Fruit fly (Drosophila melanogaster): ENCODE results near the gene CG42654.
A peak's percentile ranks its signal among the peaks of the same experiment; 100 is the strongest.

CG42654 gene

dm6 chr3L:19905427-19905826 lies 48.9 kb downstream of the CG42654 start (continued):
- TF ChIP-seq sna (GFP tag; IDR thresholded peaks at IDR 0.05; ENCODE audit: partially characterized antibody), result no peak
- peak; percentile 51 for TF ChIP-seq CG2120 (GFP tag; optimal IDR thresholded peaks at IDR 0.05)
- no peak for TF ChIP-seq CkIIα-i1 (GFP tag; IDR thresholded peaks at IDR 0.05)
- no peak for TF ChIP-seq NK7.1 (GFP tag; optimal IDR thresholded peaks at IDR 0.05)
- TF ChIP-seq CG14667 (GFP tag; IDR thresholded peaks at IDR 0.05), result no peak
- TF ChIP-seq bcd (GFP tag; optimal IDR thresholded peaks at IDR 0.05), result peak; percentile 4
- 0 out of 2 replicates have a peak, but pooled peaks have one; percentile 22 for TF ChIP-seq CG3847 (GFP tag; IDR thresholded peaks at IDR 0.05)
- no peak for TF ChIP-seq CG1832 (GFP tag; optimal IDR thresholded peaks at IDR 0.05)
- TF ChIP-seq onecut (GFP tag; IDR thresholded peaks at IDR 0.05), result no peak
- no peak for TF ChIP-seq jumu (GFP tag; optimal IDR thresholded peaks at IDR 0.05)
- no peak for TF ChIP-seq dmrt11E (tag; optimal IDR thresholded peaks at IDR 0.05)
- no peak for TF ChIP-seq phol (tag; optimal IDR thresholded peaks at IDR 0.05)
- no peak for TF ChIP-seq fd96Cb (tag; optimal IDR thresholded peaks at IDR 0.05)
- no peak for TF ChIP-seq CG32772 (GFP tag; IDR thresholded peaks at IDR 0.05)
- no peak for TF ChIP-seq Camta (GFP tag; optimal IDR thresholded peaks at IDR 0.05)
- TF ChIP-seq Dll (GFP tag; IDR thresholded peaks at IDR 0.05; ENCODE audit: partially characterized antibody), result no peak
- no peak for TF ChIP-seq toy (GFP tag; IDR thresholded peaks at IDR 0.05)
- peak; percentile 31 for TF ChIP-seq zfh2 (GFP tag; optimal IDR thresholded peaks at IDR 0.05)
- TF ChIP-seq CG8089 (GFP tag; optimal IDR thresholded peaks at IDR 0.05), result no peak
- peak; percentile 35 for TF ChIP-seq pho (GFP tag; optimal IDR thresholded peaks at IDR 0.05)
- no peak for TF ChIP-seq CG6683 (GFP tag; optimal IDR thresholded peaks at IDR 0.05)
- no peak for TF ChIP-seq CG12744 (GFP tag; optimal IDR thresholded peaks at IDR 0.05)
- TF ChIP-seq ems (GFP tag; optimal IDR thresholded peaks at IDR 0.05), result peak; percentile 14
- TF ChIP-seq PHDP (tag; optimal IDR thresholded peaks at IDR 0.05), result no peak
- TF ChIP-seq CG9817 (tag; optimal IDR thresholded peaks at IDR 0.05), result no peak
- TF ChIP-seq CG11560 (tag; IDR thresholded peaks at IDR 0.05), result no peak
- no peak for TF ChIP-seq al (GFP tag; IDR thresholded peaks at IDR 0.05)
- no peak for TF ChIP-seq CG11723 (GFP tag; optimal IDR thresholded peaks at IDR 0.05)
- no peak for TF ChIP-seq fd64A (GFP tag; optimal IDR thresholded peaks at IDR 0.05)
- TF ChIP-seq CoRest (tag; optimal IDR thresholded peaks at IDR 0.05), result no peak
- TF ChIP-seq CG6175 (GFP tag; IDR thresholded peaks at IDR 0.05), result no peak
- no peak for TF ChIP-seq CG6272 (GFP tag; IDR thresholded peaks at IDR 0.05)
- TF ChIP-seq gsb-n (tag; optimal IDR thresholded peaks at IDR 0.05), result no peak
- peak; percentile 12 for TF ChIP-seq CG9727 (GFP tag; optimal IDR thresholded peaks at IDR 0.05)
- TF ChIP-seq CG17829 (tag; optimal IDR thresholded peaks at IDR 0.05), result no peak
- no peak for TF ChIP-seq Mad (GFP tag; optimal IDR thresholded peaks at IDR 0.05)
- no peak for TF ChIP-seq CG7271 (tag; optimal IDR thresholded peaks at IDR 0.05)
- TF ChIP-seq CG30020 (tag; optimal IDR thresholded peaks at IDR 0.05), result no peak
- no peak for TF ChIP-seq CG32532 (GFP tag; IDR thresholded peaks at IDR 0.05)
- TF ChIP-seq Pdp1 (GFP tag; optimal IDR thresholded peaks at IDR 0.05), result no peak
- TF ChIP-seq Dfd (GFP tag; optimal IDR thresholded peaks at IDR 0.05), result no peak
- TF ChIP-seq B-H1 (GFP tag; IDR thresholded peaks at IDR 0.05), result no peak
- no peak for TF ChIP-seq CG15601 (tag; optimal IDR thresholded peaks at IDR 0.05)
- TF ChIP-seq ato (GFP tag; IDR thresholded peaks at IDR 0.05; ENCODE audit: partially characterized antibody), result no peak
- no peak for TF ChIP-seq CG15514 (GFP tag; optimal IDR thresholded peaks at IDR 0.05)
- no peak for TF ChIP-seq lola (GFP tag; optimal IDR thresholded peaks at IDR 0.05)
- TF ChIP-seq CG2889 (GFP tag; IDR thresholded peaks at IDR 0.05), result no peak
- no peak for TF ChIP-seq Meics (GFP tag; optimal IDR thresholded peaks at IDR 0.05)
- peak; percentile 31 for TF ChIP-seq Dip3 (GFP tag; optimal IDR thresholded peaks at IDR 0.05)
- peak; percentile 23 for TF ChIP-seq Ets65A (GFP tag)
- no peak for TF ChIP-seq peb (GFP tag; IDR thresholded peaks at IDR 0.05)
- TF ChIP-seq tin (GFP tag; optimal IDR thresholded peaks at IDR 0.05), result no peak

Measured in whole organism, embryonic.